Fruit fly (Drosophila melanogaster) whole organism, embryonic: Measurements from ENCODE around the gene CG7634.
A peak's percentile ranks its signal among the peaks of the same experiment; 100 is the strongest.

Experiments
- Abd-B ChIP-seq: fragments of 200-800 bp; sonication (Bioruptor generic); optimal IDR thresholded peaks from 2 replicates; lab custom pipeline; 2018; ENCODE audit warnings: missing biosample characterization, mild to moderate bottlenecking, missing genetic modification characterization, moderate library complexity
- Awh ChIP-seq: fragments of 200-800 bp; sonication (Bioruptor generic); IDR thresholded peaks from 2 replicates; pipeline ENCODE4, ENCODE4 v1.3.6; 2022; ENCODE audit warnings: missing biosample characterization, missing genetic modification characterization
- BEAF-32 ChIP-seq: fragments of 200-800 bp; sonication (Bioruptor generic); optimal IDR thresholded peaks from 3 replicates; lab custom pipeline; 2017; ENCODE audit warnings: missing biosample characterization, missing genetic modification characterization, mild to moderate bottlenecking, moderate library complexity, missing genetic modification reagents
- CG11085 ChIP-seq: fragments of 200-800 bp; sonication (Bioruptor generic); IDR thresholded peaks from 2 replicates; pipeline ENCODE4 v1.3.6; 2022; ENCODE audit warnings: missing biosample characterization, missing genetic modification characterization
- CG11398 ChIP-seq: fragments of 200-800 bp; sonication (Bioruptor generic); optimal IDR thresholded peaks from 2 replicates; lab custom pipeline; 2016; ENCODE audit warnings: missing biosample characterization, missing genetic modification characterization
- CG12942 ChIP-seq: fragments of 200-800 bp; sonication (Bioruptor generic); optimal IDR thresholded peaks from 3 replicates; lab custom pipeline; 2016; ENCODE audit warnings: missing biosample characterization, missing genetic modification characterization
- CG15269 ChIP-seq: fragments of 200-800 bp; sonication (Bioruptor generic); optimal IDR thresholded peaks from 2 replicates; lab custom pipeline; 2018; ENCODE audit warnings: missing biosample characterization, mild to moderate bottlenecking, missing genetic modification characterization, moderate library complexity
- CG15514 ChIP-seq: fragments of 200-800 bp; sonication (Bioruptor generic); optimal IDR thresholded peaks from 3 replicates; lab custom pipeline; 2017; ENCODE audit warnings: missing biosample characterization, missing genetic modification characterization, mild to moderate bottlenecking, moderate library complexity, missing genetic modification reagents
- CG17385 ChIP-seq: fragments of 200-800 bp; sonication (Bioruptor generic); optimal IDR thresholded peaks from 3 replicates; lab custom pipeline; 2018; ENCODE audit warnings: missing biosample characterization, mild to moderate bottlenecking, missing genetic modification characterization
- CG18011 ChIP-seq: fragments of 200-800 bp; sonication (Bioruptor generic); optimal IDR thresholded peaks from 2 replicates; lab custom pipeline; 2017; ENCODE audit warnings: missing biosample characterization, missing genetic modification characterization, mild to moderate bottlenecking, moderate library complexity, missing genotype
- CG30020 ChIP-seq: fragments of 200-800 bp; optimal IDR thresholded peaks from 2 replicates; lab custom pipeline; 2019; ENCODE audit warnings: missing biosample characterization, mild to moderate bottlenecking, missing genetic modification characterization, moderate library complexity
- CG30403 ChIP-seq: fragments of 200-800 bp; sonication (Bioruptor generic); optimal IDR thresholded peaks from 3 replicates; lab custom pipeline; 2016; ENCODE audit warnings: missing biosample characterization, missing genetic modification characterization
- CG33213 ChIP-seq: fragments of 200-800 bp; sonication (Bioruptor generic); optimal IDR thresholded peaks from 3 replicates; lab custom pipeline; 2016; ENCODE audit warnings: missing biosample characterization, missing genetic modification characterization
- CG3838 ChIP-seq: fragments of 200-800 bp; sonication (Bioruptor generic); optimal IDR thresholded peaks from 3 replicates; lab custom pipeline; 2016; ENCODE audit warnings: missing biosample characterization, missing genetic modification characterization
- CG42726 ChIP-seq: fragments of 200-800 bp; sonication (Bioruptor generic); IDR thresholded peaks from 2 replicates; pipeline ENCODE4 v1.3.6; 2022; ENCODE audit warnings: missing biosample characterization, missing genetic modification characterization; ENCODE audit not compliant: partially characterized antibody
- CG43689 ChIP-seq: fragments of 200-800 bp; sonication (Bioruptor generic); IDR thresholded peaks from 2 replicates; pipeline ENCODE4 v1.3.6; 2022; ENCODE audit warnings: missing biosample characterization, missing genetic modification characterization
- CG4617 ChIP-seq: fragments of 200-800 bp; sonication (Bioruptor generic); optimal IDR thresholded peaks from 3 replicates; lab custom pipeline; 2016; ENCODE audit warnings: missing biosample characterization, missing genetic modification characterization, borderline replicate concordance
- CG4707 ChIP-seq: fragments of 200-800 bp; sonication (Bioruptor generic); optimal IDR thresholded peaks from 2 replicates; lab custom pipeline; 2018; ENCODE audit warnings: missing biosample characterization, mild to moderate bottlenecking, missing genetic modification characterization, moderate library complexity
- CG5953 ChIP-seq: fragments of 200-800 bp; sonication (Bioruptor generic); IDR thresholded peaks from 2 replicates; pipeline ENCODE4 v1.3.6; 2022; ENCODE audit warnings: missing biosample characterization, missing genetic modification characterization
- CG8089 ChIP-seq: fragments of 200-800 bp; sonication (Bioruptor generic); optimal IDR thresholded peaks from 3 replicates; lab custom pipeline; 2016; ENCODE audit warnings: missing biosample characterization, missing genetic modification characterization
- CG8388 ChIP-seq: fragments of 200-800 bp; sonication (Bioruptor generic); optimal IDR thresholded peaks from 2 replicates; lab custom pipeline; 2019; ENCODE audit warnings: missing biosample characterization, mild to moderate bottlenecking, missing genetic modification characterization, moderate library complexity
- CG9727 ChIP-seq: fragments of 200-800 bp; sonication (Bioruptor generic); optimal IDR thresholded peaks from 3 replicates; lab custom pipeline; 2017; ENCODE audit warnings: missing biosample characterization, mild to moderate bottlenecking, missing genetic modification characterization
- CG9797 ChIP-seq: fragments of 200-800 bp; sonication (Bioruptor generic); optimal IDR thresholded peaks from 3 replicates; lab custom pipeline; 2018; ENCODE audit warnings: missing biosample characterization, mild to moderate bottlenecking, missing genetic modification characterization
- Doc2 ChIP-seq: fragments of 200-800 bp; sonication (Bioruptor generic); IDR thresholded peaks from 2 replicates; pipeline ENCODE4 v1.3.6; 2022; ENCODE audit warnings: missing biosample characterization, missing genetic modification characterization
- Dp ChIP-seq: fragments of 200-800 bp; sonication (Bioruptor generic); optimal IDR thresholded peaks from 2 replicates; lab custom pipeline; 2018; ENCODE audit warnings: missing biosample characterization, mild to moderate bottlenecking, missing genetic modification characterization, moderate library complexity
- Hmx ChIP-seq: fragments of 200-800 bp; sonication (Bioruptor generic); optimal IDR thresholded peaks from 2 replicates; lab custom pipeline; 2016; ENCODE audit warnings: missing biosample characterization, missing genetic modification characterization
- Lhr ChIP-seq: fragments of 200-800 bp; sonication (Bioruptor generic); optimal IDR thresholded peaks from 3 replicates; lab custom pipeline; 2017; ENCODE audit warnings: mild to moderate bottlenecking, missing biosample characterization, missing genetic modification reagents, missing genetic modification characterization
- Lim3 ChIP-seq: fragments of 200-800 bp; sonication (Bioruptor generic); IDR thresholded peaks from 2 replicates; pipeline ENCODE4 v1.3.6; 2022; ENCODE audit warnings: missing biosample characterization, missing genetic modification characterization
- MBD-R2 ChIP-seq: fragments of 200-800 bp; sonication (Bioruptor generic); IDR thresholded peaks from 2 replicates; pipeline ENCODE4 v1.3.6; 2022; ENCODE audit warnings: missing biosample characterization, missing genetic modification characterization
- Meics ChIP-seq: fragments of 200-800 bp; sonication (Bioruptor generic); optimal IDR thresholded peaks from 2 replicates; lab custom pipeline; 2017; ENCODE audit warnings: missing biosample characterization, mild to moderate bottlenecking, missing genetic modification characterization
- NC2α ChIP-seq: fragments of 200-800 bp; sonication (Bioruptor generic); optimal IDR thresholded peaks from 2 replicates; lab custom pipeline; 2016; ENCODE audit warnings: missing biosample characterization, missing genetic modification characterization
- Nf-YC ChIP-seq: fragments of 200-800 bp; optimal IDR thresholded peaks from 3 replicates; lab custom pipeline; 2019; ENCODE audit warnings: missing biosample characterization, mild to moderate bottlenecking, missing genetic modification characterization, moderate library complexity
- Ptx1 ChIP-seq: fragments of 200-800 bp; sonication (Bioruptor generic); IDR thresholded peaks from 2 replicates; pipeline ENCODE4 v1.3.6; 2022; ENCODE audit warnings: missing biosample characterization, missing genetic modification characterization
- Sin3A ChIP-seq: fragments of >200 bp; optimal IDR thresholded peaks from 2 replicates; lab custom pipeline; 2018
- Ssrp ChIP-seq: fragments of 200-800 bp; sonication (Bioruptor generic); optimal IDR thresholded peaks from 2 replicates; lab custom pipeline; 2018; ENCODE audit warnings: missing biosample characterization, mild to moderate bottlenecking, missing genetic modification characterization, moderate library complexity
- Tbp ChIP-seq: fragments of >200 bp; optimal IDR thresholded peaks from 2 replicates; lab custom pipeline; 2018; ENCODE audit warnings: missing biosample characterization, missing genetic modification characterization
- Usf ChIP-seq: fragments of 200-800 bp; sonication (Bioruptor generic); optimal IDR thresholded peaks from 2 replicates; lab custom pipeline; 2017; ENCODE audit warnings: missing genotype, missing biosample characterization, missing genetic modification characterization
- abd-A ChIP-seq: fragments of 200-800 bp; sonication (Bioruptor generic); optimal IDR thresholded peaks from 3 replicates; lab custom pipeline; 2019; ENCODE audit warnings: missing biosample characterization, mild to moderate bottlenecking, missing genetic modification characterization, moderate library complexity
- ac ChIP-seq: fragments of 200-800 bp; sonication (Bioruptor generic); optimal IDR thresholded peaks from 3 replicates; lab custom pipeline; 2017; ENCODE audit warnings: missing biosample characterization, mild to moderate bottlenecking, missing genetic modification characterization
- aop ChIP-seq: fragments of 200-800 bp; sonication (Bioruptor generic); IDR thresholded peaks from 2 replicates; pipeline ENCODE4 v1.3.6; 2022; ENCODE audit warnings: missing biosample characterization, missing genetic modification characterization
- ase ChIP-seq: fragments of 200-800 bp; sonication (Bioruptor generic); IDR thresholded peaks from 3 replicates; pipeline ENCODE4 v1.3.6; 2022; ENCODE audit warnings: missing biosample characterization, missing genetic modification characterization
- cas ChIP-seq: fragments of 200-800 bp; sonication (Bioruptor generic); IDR thresholded peaks from 2 replicates; pipeline ENCODE4 v1.3.6; 2022; ENCODE audit warnings: missing biosample characterization, missing genetic modification characterization
- croc ChIP-seq: fragments of 200-800 bp; sonication (Bioruptor generic); conservative IDR thresholded peaks from 3 replicates; pipeline ENCODE4 v1.3.6; 2022; ENCODE audit warnings: missing biosample characterization, missing genetic modification characterization
- crp ChIP-seq, 2 experiments: fragments of 200-800 bp; sonication (Bioruptor generic); optimal IDR thresholded peaks; 2 replicates in 1 of 2; 3 replicates in 1 of 2; lab custom pipeline; 2017; ENCODE audit warnings: missing biosample characterization in 2 of 2, missing genetic modification characterization in 2 of 2, mild to moderate bottlenecking in 1 of 2, moderate library complexity in 1 of 2
- dpn ChIP-seq, 2 experiments: fragments of 200-800 bp; sonication (Bioruptor generic); optimal IDR thresholded peaks; 3 replicates each; lab custom pipeline; 2016; ENCODE audit warnings: missing biosample characterization in 2 of 2, missing genetic modification characterization in 2 of 2
- dysf ChIP-seq: fragments of 200-800 bp; sonication (Bioruptor generic); IDR thresholded peaks from 3 replicates; pipeline ENCODE4 v1.3.6; 2022; ENCODE audit warnings: missing biosample characterization, missing genetic modification characterization
- emc ChIP-seq: fragments of 200-800 bp; sonication (Bioruptor generic); optimal IDR thresholded peaks from 2 replicates; lab custom pipeline; 2016; ENCODE audit warnings: missing biosample characterization, missing genetic modification characterization
- fd102C ChIP-seq: fragments of 200-800 bp; sonication (Bioruptor generic); optimal IDR thresholded peaks from 2 replicates; lab custom pipeline; 2018; ENCODE audit warnings: missing biosample characterization, mild to moderate bottlenecking, missing genetic modification characterization, moderate library complexity
- fd96Cb ChIP-seq: fragments of 200-800 bp; sonication (Bioruptor generic); optimal IDR thresholded peaks from 2 replicates; lab custom pipeline; 2018; ENCODE audit warnings: missing biosample characterization, mild to moderate bottlenecking, missing genetic modification characterization, moderate library complexity
- grn ChIP-seq: fragments of 200-800 bp; sonication (Bioruptor generic); optimal IDR thresholded peaks from 3 replicates; lab custom pipeline; 2017; ENCODE audit warnings: missing biosample characterization, missing genetic modification characterization
- odd ChIP-seq: fragments of 200-800 bp; sonication (Bioruptor generic); optimal IDR thresholded peaks from 2 replicates; lab custom pipeline; 2017; ENCODE audit warnings: missing biosample characterization, mild to moderate bottlenecking, missing genetic modification characterization
- pzg ChIP-seq: fragments of 200-800 bp; sonication (Bioruptor generic); optimal IDR thresholded peaks from 3 replicates; lab custom pipeline; 2018; ENCODE audit warnings: missing biosample characterization, mild to moderate bottlenecking, missing genetic modification characterization, moderate library complexity

The CG7634 gene

DNA sequence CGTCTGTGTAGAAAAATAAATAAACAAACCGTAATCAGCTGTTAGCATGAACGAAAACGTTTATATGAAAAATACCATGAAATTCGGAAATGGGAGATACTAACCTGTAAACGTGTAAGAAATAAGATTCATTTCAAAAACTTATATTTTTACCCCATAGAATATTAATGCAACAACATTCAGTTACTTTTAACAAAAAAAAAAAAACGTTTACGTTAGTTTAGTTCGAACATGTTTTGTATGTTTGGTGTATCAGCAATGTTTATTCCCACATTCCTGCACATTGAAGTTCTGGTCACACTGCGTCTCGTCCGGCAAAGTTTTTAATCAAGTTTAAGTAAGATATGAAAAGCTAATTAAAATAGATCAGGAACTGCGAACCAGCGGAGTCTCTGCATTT lies 52.1 kb downstream of the CG7634 start, which contains the start of the genes S1P and CG11307 (continued):
- TF ChIP-seq MBD-R2 (GFP tag; lab: Robert Waterston, UW) = peak; percentile 70
- TF ChIP-seq CG11398 = no peak
- TF ChIP-seq Lim3 = no peak
- no peak for TF ChIP-seq cas (GFP tag; lab: Robert Waterston, UW)
- TF ChIP-seq Sin3A (lab: Kevin White, UChicago) = no peak
- TF ChIP-seq CG4707 (GFP tag; lab: Kevin White, UChicago) = no peak
- no peak for TF ChIP-seq fd102C (GFP tag; lab: Kevin White, UChicago)
- no peak for TF ChIP-seq ac (GFP tag; lab: Kevin White, UChicago)
- TF ChIP-seq CG12942 = no peak
- TF ChIP-seq CG18011 = no peak
- TF ChIP-seq CG9797 (GFP tag; lab: Kevin White, UChicago) = peak; percentile 75
- no peak for TF ChIP-seq CG3838 (GFP tag; lab: Kevin White, UChicago)
- TF ChIP-seq Ptx1 = no peak
- TF ChIP-seq dpn (GFP tag; optimal IDR thresholded peaks at IDR 0.05; lab: Kevin White, UChicago) = no peak
- no peak for TF ChIP-seq CG15269 (tag; lab: Kevin White, UChicago)
- no peak for TF ChIP-seq odd (GFP tag; lab: Kevin White, UChicago)
- TF ChIP-seq BEAF-32 (GFP tag; lab: Kevin White, UChicago) = peak; percentile 34
- peak; percentile 44 for TF ChIP-seq CG30020 (tag; lab: Kevin White, UChicago)
- TF ChIP-seq CG8089 = no peak
- TF ChIP-seq CG5953 (GFP tag; lab: Robert Waterston, UW) = no peak
- no peak for TF ChIP-seq Hmx (GFP tag; lab: Kevin White, UChicago)
- peak; percentile 35 for TF ChIP-seq Dp (GFP tag; lab: Kevin White, UChicago)
- TF ChIP-seq Usf (GFP tag; lab: Kevin White, UChicago) = no peak
- TF ChIP-seq ase = no peak
- TF ChIP-seq dysf (GFP tag; lab: Robert Waterston, UW) = no peak
- no peak for TF ChIP-seq abd-A (tag; lab: Kevin White, UChicago)
- no peak for TF ChIP-seq CG11085 (GFP tag; lab: Robert Waterston, UW)
- no peak for TF ChIP-seq Tbp (GFP tag; lab: Kevin White, UChicago)
- TF ChIP-seq CG42726 = no peak
- TF ChIP-seq pzg (GFP tag; lab: Kevin White, UChicago) = peak; percentile 37
- peak; percentile 15 to 88 for TF ChIP-seq crp (GFP tag; optimal IDR thresholded peaks at IDR 0.05; lab: Kevin White, UChicago)
- TF ChIP-seq Ssrp (tag; lab: Kevin White, UChicago) = no peak
- TF ChIP-seq CG33213 = no peak
- TF ChIP-seq Doc2 (GFP tag; lab: Robert Waterston, UW) = no peak
- no peak for TF ChIP-seq Meics (GFP tag; lab: Kevin White, UChicago)
- no peak for TF ChIP-seq CG17385 (GFP tag; lab: Kevin White, UChicago)
- no peak for TF ChIP-seq CG15514
- TF ChIP-seq CG8388 = no peak
- TF ChIP-seq NC2α (GFP tag; lab: Kevin White, UChicago) = no peak
- no peak for TF ChIP-seq emc (GFP tag; lab: Kevin White, UChicago)
- no peak for TF ChIP-seq CG30403 (GFP tag; lab: Kevin White, UChicago)
- TF ChIP-seq CG43689 (GFP tag; lab: Robert Waterston, UW) = no peak
- TF ChIP-seq Awh (GFP tag; lab: Robert Waterston, UW) = no peak
- TF ChIP-seq CG4617 (GFP tag; lab: Kevin White, UChicago) = peak; percentile 45
- TF ChIP-seq CG9727 = no peak
- TF ChIP-seq Nf-YC = no peak
- TF ChIP-seq fd96Cb (tag; lab: Kevin White, UChicago) = no peak
- TF ChIP-seq Lhr (GFP tag; lab: Kevin White, UChicago) = peak; percentile 31
- TF ChIP-seq Abd-B (GFP tag; lab: Kevin White, UChicago) = no peak
- TF ChIP-seq grn (GFP tag; lab: Kevin White, UChicago) = no peak
- no peak for TF ChIP-seq aop (GFP tag; lab: Robert Waterston, UW)
- TF ChIP-seq croc (GFP tag; lab: Robert Waterston, UW) = no peak
